Fruit fly (Drosophila melanogaster) whole organism, embryonic: ENCODE data around the gene Pstk.

Source experiments
- CG12769 ChIP-seq: fragments of 200-800 bp; sonication (Bioruptor generic); optimal IDR thresholded peaks from 2 replicates; lab custom pipeline; 2019; ENCODE audit warnings: missing biosample characterization, mild to moderate bottlenecking, missing genetic modification characterization, moderate library complexity
- CG1529 ChIP-seq: fragments of 200-800 bp; sonication (Bioruptor generic); optimal IDR thresholded peaks from 3 replicates; lab custom pipeline; 2018; ENCODE audit warnings: missing biosample characterization, missing genetic modification characterization
- CG15696 ChIP-seq: fragments of 200-800 bp; sonication (Bioruptor generic); optimal IDR thresholded peaks from 2 replicates; lab custom pipeline; 2019; ENCODE audit warnings: missing biosample characterization, mild to moderate bottlenecking, missing genetic modification characterization, moderate library complexity
- CG1832 ChIP-seq: fragments of 200-800 bp; sonication (Bioruptor generic); optimal IDR thresholded peaks from 2 replicates; lab custom pipeline; 2017; ENCODE audit warnings: missing biosample characterization, mild to moderate bottlenecking, missing genetic modification characterization, inconsistent platforms
- CG32767 ChIP-seq: fragments of 200-800 bp; sonication (Bioruptor generic); IDR thresholded peaks from 2 replicates; pipeline ENCODE4 v1.3.6; 2022; ENCODE audit warnings: missing biosample characterization, missing genetic modification characterization
- CG3281 ChIP-seq: fragments of 200-800 bp; sonication (Bioruptor generic); optimal IDR thresholded peaks from 3 replicates; lab custom pipeline; 2017; ENCODE audit warnings: missing biosample characterization, mild to moderate bottlenecking, missing genetic modification characterization
- CG3995 ChIP-seq: fragments of 200-800 bp; sonication (Bioruptor generic); optimal IDR thresholded peaks from 3 replicates; lab custom pipeline; 2016; ENCODE audit warnings: missing biosample characterization, missing genetic modification characterization
- CG4820 ChIP-seq: fragments of 200-800 bp; sonication (Bioruptor generic); optimal IDR thresholded peaks from 3 replicates; lab custom pipeline; 2016; ENCODE audit warnings: missing biosample characterization, missing genetic modification characterization
- CG7357 ChIP-seq: fragments of 200-800 bp; sonication (Bioruptor generic); IDR thresholded peaks from 3 replicates; pipeline ENCODE4 v1.3.6; 2022; ENCODE audit warnings: missing biosample characterization, missing genetic modification characterization
- CG7928 ChIP-seq: fragments of 200-800 bp; sonication (Bioruptor generic); optimal IDR thresholded peaks from 2 replicates; lab custom pipeline; 2017; ENCODE audit warnings: missing biosample characterization, mild to moderate bottlenecking, missing genetic modification characterization
- CG8478 ChIP-seq: fragments of >200 bp; optimal IDR thresholded peaks from 2 replicates; lab custom pipeline; 2018
- CG9797 ChIP-seq: fragments of 200-800 bp; sonication (Bioruptor generic); optimal IDR thresholded peaks from 3 replicates; lab custom pipeline; 2018; ENCODE audit warnings: missing biosample characterization, mild to moderate bottlenecking, missing genetic modification characterization
- Eip74EF ChIP-seq, 2 experiments: fragments of 200-800 bp in 1 of 2; fragments of >200 bp in 1 of 2; sonication (Bioruptor generic) in 1 of 2; optimal IDR thresholded peaks; 2 replicates each; lab custom pipeline; 2017 to 2019; ENCODE audit warnings: missing biosample characterization in 2 of 2, missing genetic modification characterization in 2 of 2, mild to moderate bottlenecking in 1 of 2, moderate library complexity in 1 of 2
- Ets65A ChIP-seq: fragments of 200-800 bp; sonication (Bioruptor generic); peaks from one replicate; lab custom pipeline; 2016; ENCODE audit warnings: missing biosample characterization, missing genetic modification characterization
- Fer2 ChIP-seq: fragments of 200-800 bp; sonication (Bioruptor generic); optimal IDR thresholded peaks from 2 replicates; lab custom pipeline; 2018; ENCODE audit warnings: missing biosample characterization, mild to moderate bottlenecking, missing genetic modification characterization, moderate library complexity
- H2.0 ChIP-seq: fragments of 200-800 bp; sonication (Bioruptor generic); IDR thresholded peaks from 2 replicates; pipeline ENCODE4 v1.3.6; 2022; ENCODE audit warnings: missing biosample characterization, missing genetic modification characterization
- Hey ChIP-seq: fragments of 200-800 bp; sonication (Bioruptor generic); optimal IDR thresholded peaks from 3 replicates; lab custom pipeline; 2018; ENCODE audit warnings: missing biosample characterization, mild to moderate bottlenecking, missing genetic modification characterization
- MESR4 ChIP-seq: fragments of 200-800 bp; sonication (Bioruptor generic); optimal IDR thresholded peaks from 2 replicates; lab custom pipeline; 2018; ENCODE audit warnings: missing biosample characterization, mild to moderate bottlenecking, missing genetic modification characterization, moderate library complexity
- Med ChIP-seq: fragments of 200-800 bp; sonication (Bioruptor generic); peaks from one replicate; lab custom pipeline; 2016; ENCODE audit warnings: missing biosample characterization, missing genetic modification characterization, mild to moderate bottlenecking, inconsistent platforms, moderate library complexity
- Sox102F ChIP-seq: fragments of 200-800 bp; sonication (Bioruptor generic); optimal IDR thresholded peaks from 2 replicates; lab custom pipeline; 2018; ENCODE audit warnings: missing biosample characterization, mild to moderate bottlenecking, missing genetic modification characterization, moderate library complexity
- Stat92E ChIP-seq, 3 experiments: fragments of >200 bp in 2 of 3; fragments of 200-800 bp in 1 of 3; sonication (Bioruptor generic) in 1 of 3; optimal IDR thresholded peaks; 2 replicates each; lab custom pipeline; 2017 to 2019; ENCODE audit warnings: missing biosample characterization in 3 of 3, missing genetic modification characterization in 3 of 3, mild to moderate bottlenecking in 1 of 3, moderate library complexity in 1 of 3
- ab ChIP-seq: fragments of 200-800 bp; sonication (Bioruptor generic); optimal IDR thresholded peaks from 2 replicates; lab custom pipeline; 2016; ENCODE audit warnings: missing biosample characterization, missing genetic modification characterization
- ap ChIP-seq: fragments of 200-800 bp; sonication (Bioruptor generic); IDR thresholded peaks from 2 replicates; pipeline ENCODE4 v1.3.6; 2022; ENCODE audit warnings: missing biosample characterization, missing genetic modification characterization
- br ChIP-seq: fragments of >200 bp; optimal IDR thresholded peaks from 2 replicates; lab custom pipeline; 2017
- cg ChIP-seq: fragments of 200-800 bp; sonication (Bioruptor generic); optimal IDR thresholded peaks from 3 replicates; lab custom pipeline; 2019; ENCODE audit warnings: missing biosample characterization, mild to moderate bottlenecking, missing genetic modification characterization, moderate library complexity
- ci ChIP-seq: fragments of 200-800 bp; sonication (Bioruptor generic); IDR thresholded peaks from 3 replicates; pipeline ENCODE4 v1.3.6; 2022; ENCODE audit warnings: missing biosample characterization, missing genetic modification characterization
- eve ChIP-seq, 2 experiments: fragments of >200 bp; optimal IDR thresholded peaks; 2 replicates each; lab custom pipeline; 2017; ENCODE audit warnings: missing biosample characterization in 2 of 2, missing genetic modification characterization in 2 of 2
- exex ChIP-seq: fragments of 200-800 bp; sonication (Bioruptor generic); optimal IDR thresholded peaks from 4 replicates; lab custom pipeline; 2018; ENCODE audit warnings: missing biosample characterization, mild to moderate bottlenecking, missing genetic modification characterization, moderate library complexity
- inv ChIP-seq: fragments of 200-800 bp; sonication (Bioruptor generic); IDR thresholded peaks from 2 replicates; pipeline ENCODE4 v1.3.6; 2022; ENCODE audit warnings: missing biosample characterization, missing genetic modification characterization; ENCODE audit not compliant: partially characterized antibody
- klu ChIP-seq: fragments of 200-800 bp; sonication (Bioruptor generic); IDR thresholded peaks from 2 replicates; pipeline ENCODE4 v1.3.6; 2022; ENCODE audit warnings: missing biosample characterization, missing genetic modification characterization
- lola ChIP-seq, 3 experiments: fragments of >200 bp in 2 of 3; fragments of 200-800 bp in 1 of 3; sonication (Bioruptor generic) in 1 of 3; optimal IDR thresholded peaks; 2 replicates each; lab custom pipeline; 2017 to 2019; ENCODE audit warnings: missing biosample characterization in 3 of 3, missing genetic modification characterization in 3 of 3, mild to moderate bottlenecking in 1 of 3, moderate library complexity in 1 of 3
- otp ChIP-seq: fragments of 200-800 bp; sonication (Bioruptor generic); IDR thresholded peaks from 3 replicates; pipeline ENCODE4, ENCODE4 v1.3.6; 2022; ENCODE audit warnings: missing biosample characterization, missing genetic modification characterization
- prd ChIP-seq, 3 experiments: fragments of >200 bp in 2 of 3; fragments of 200-800 bp in 1 of 3; sonication (Bioruptor generic) in 1 of 3; optimal IDR thresholded peaks in 2 of 3; IDR thresholded peaks in 1 of 3; 2 replicates in 2 of 3; 3 replicates in 1 of 3; pipeline versions ENCODE4 v1.3.6 to Lab custom; 2017 to 2022; ENCODE audit warnings: missing biosample characterization in 1 of 3, missing genetic modification characterization in 1 of 3
- sc ChIP-seq, 3 experiments: fragments of >200 bp in 2 of 3; fragments of 200-800 bp in 1 of 3; sonication (Bioruptor generic) in 1 of 3; optimal IDR thresholded peaks; 2 replicates in 2 of 3; 3 replicates in 1 of 3; lab custom pipeline; 2017; ENCODE audit warnings: mild to moderate bottlenecking in 1 of 3, missing biosample characterization in 1 of 3, missing genetic modification characterization in 1 of 3, missing genetic modification reagents in 1 of 3
- sens ChIP-seq: fragments of 200-800 bp; sonication (Bioruptor generic); peaks from one replicate; lab custom pipeline; 2016; ENCODE audit warnings: missing biosample characterization, missing genetic modification characterization
- seq ChIP-seq: fragments of 200-800 bp; sonication (Bioruptor generic); IDR thresholded peaks from 2 replicates; pipeline ENCODE4 v1.3.6; 2022; ENCODE audit warnings: missing biosample characterization, missing genetic modification characterization
- stwl ChIP-seq: fragments of 200-800 bp; sonication (Bioruptor generic); optimal IDR thresholded peaks from 3 replicates; lab custom pipeline; 2018; ENCODE audit warnings: missing biosample characterization, mild to moderate bottlenecking, missing genetic modification characterization, moderate library complexity

Pstk gene

dm6 chrX:19579648-19580301, 38.6 kb downstream of the Pstk start, which contains the start of gene Tao (continued):
- TF ChIP-seq CG1529 (no peak), sc (optimal IDR thresholded peaks at IDR 0.05; lab: Kevin White, UChicago) (no peak), sc (GFP tag; optimal IDR thresholded peaks at IDR 0.05; lab: Kevin White, UChicago) (no peak), CG3281 (no peak), inv (GFP tag; lab: Robert Waterston, UW) (peak; percentile 87)

DNA sequence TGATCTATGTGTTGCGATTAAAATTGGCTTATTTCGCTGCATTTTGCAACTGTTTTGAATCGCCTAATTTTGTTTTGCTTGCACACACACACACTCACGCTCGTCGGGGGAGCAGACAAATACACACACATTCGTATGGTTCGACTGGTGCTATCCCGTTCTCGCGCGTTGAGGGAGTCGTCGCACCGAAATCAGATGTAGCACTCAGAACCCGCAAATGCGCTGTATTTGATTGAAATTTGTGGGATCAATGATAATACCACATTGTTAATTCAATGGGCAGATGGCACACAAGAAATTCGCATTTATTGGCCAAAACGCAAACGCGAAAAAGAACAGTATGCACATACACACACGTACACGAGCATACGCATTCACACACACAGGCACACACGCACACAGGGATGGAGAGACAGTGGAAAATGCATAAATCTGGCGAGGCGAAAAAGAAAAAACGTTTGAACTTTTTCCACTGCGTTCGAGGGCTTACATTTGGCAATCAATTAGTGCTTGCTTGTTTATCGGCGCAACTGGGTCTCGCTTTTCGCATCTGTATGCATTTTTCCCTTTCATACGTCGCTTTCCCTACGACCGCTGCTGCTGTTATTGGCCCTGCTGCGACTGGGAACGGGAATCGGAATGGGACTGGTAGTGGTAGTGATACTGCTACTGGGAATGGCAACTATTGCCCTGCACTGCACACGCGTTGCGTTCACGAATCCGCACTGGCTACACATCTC, 39.3 kb downstream of the Pstk start:
- TF ChIP-seq CG15696 (no peak), ab (GFP tag; lab: Kevin White, UChicago) (no peak), CG32767 (GFP tag; lab: Robert Waterston, UW) (0 out of 2 replicates have a peak, but pooled peaks have one; percentile 21), eve (GFP tag; optimal IDR thresholded peaks at IDR 0.05; lab: Kevin White, UChicago) (no peak), Sox102F (GFP tag; lab: Kevin White, UChicago) (no peak), ap (GFP tag; lab: Robert Waterston, UW) (no peak), otp (GFP tag; lab: Robert Waterston, UW) (no peak), stwl (no peak), prd (optimal IDR thresholded peaks at IDR 0.05; lab: Kevin White, UChicago) (no peak), prd (GFP tag; IDR thresholded peaks at IDR 0.05; lab: Robert Waterston, UW) (0 out of 3 replicates have a peak, but pooled peaks have one; percentile 12), Stat92E (GFP tag; optimal IDR thresholded peaks at IDR 0.05; lab: Kevin White, UChicago) (peak in 1 of 3 experiments; percentile 80), exex (tag; lab: Kevin White, UChicago) (no peak), CG8478 (peak; percentile 99), CG3995 (peak; percentile 92), sens (GFP tag; lab: Kevin White, UChicago) (peak; percentile 68), Fer2 (tag; lab: Kevin White, UChicago) (no peak), br (lab: Kevin White, UChicago) (no peak), CG7928 (GFP tag; lab: Kevin White, UChicago) (peak; percentile 75), ci (GFP tag; lab: Robert Waterston, UW) (0 out of 3 replicates have a peak, but pooled peaks have one; percentile 23), CG4820 (GFP tag; lab: Kevin White, UChicago) (no peak), klu (no peak), MESR4 (peak; percentile 71), lola (GFP tag; optimal IDR thresholded peaks at IDR 0.05; lab: Kevin White, UChicago) (peak in 1 of 3 experiments; percentile 92), CG7357 (peak; percentile 70), CG12769 (tag; lab: Kevin White, UChicago) (peak; percentile 78), H2.0 (GFP tag; lab: Robert Waterston, UW) (no peak), CG1832 (GFP tag; lab: Kevin White, UChicago) (peak; percentile 67), Med (GFP tag; lab: Kevin White, UChicago) (peak; percentile 47), Hey (tag; lab: Kevin White, UChicago) (no peak), cg (GFP tag; lab: Kevin White, UChicago) (peak; percentile 95), seq (GFP tag; lab: Robert Waterston, UW) (0 out of 2 replicates have a peak, but pooled peaks have one; percentile 8), CG9797 (GFP tag; lab: Kevin White, UChicago) (no peak), Ets65A (no peak), Eip74EF (GFP tag; optimal IDR thresholded peaks at IDR 0.05; lab: Kevin White, UChicago) (peak in 1 of 2 experiments; percentile 2)
